Worm (Caenorhabditis elegans) whole organism, young adult: ENCODE results near the gene Y7A5A.24.

Experiments used
- B0019.2 ChIP-seq: fragments of 200-800 bp; sonication (Bioruptor generic); conservative IDR thresholded peaks from 2 replicates; pipeline ENCODE4 v1.3.6; 2022; ENCODE audit warnings: missing genetic modification reagents, missing genetic modification characterization, missing compliant biosample characterization
- B0261.1 ChIP-seq: sonication (generic microtip); optimal IDR thresholded peaks from 2 replicates; lab custom pipeline; 2016; ENCODE audit warnings: mild to moderate bottlenecking, missing genetic modification characterization, moderate library complexity, missing compliant biosample characterization
- B0336.3 ChIP-seq: fragments of 200-800 bp; sonication (Bioruptor generic); IDR thresholded peaks from 2 replicates; pipeline ENCODE4 v1.3.6; 2022; ENCODE audit warnings: missing genetic modification characterization, missing compliant biosample characterization
- C06A6.2 ChIP-seq: fragments of 200-800 bp; sonication (Bioruptor generic); conservative IDR thresholded peaks from 2 replicates; pipeline ENCODE4 v1.3.6; 2022; ENCODE audit warnings: missing genetic modification characterization, missing compliant biosample characterization
- F37B4.10 ChIP-seq: fragments of 200-800 bp; sonication (Bioruptor generic); IDR thresholded peaks from 2 replicates; pipeline ENCODE4 v1.3.6; 2022; ENCODE audit warnings: missing genetic modification characterization, missing compliant biosample characterization
- F39B2.1 ChIP-seq: fragments of 200-800 bp; sonication (Bioruptor generic); IDR thresholded peaks from 2 replicates; pipeline ENCODE4 v1.3.6; 2022; ENCODE audit warnings: missing genetic modification reagents, missing genetic modification characterization, missing compliant biosample characterization
- F52B5.7 ChIP-seq: sonication (generic microtip); optimal IDR thresholded peaks from 2 replicates; lab custom pipeline; 2016; ENCODE audit warnings: mild to moderate bottlenecking, missing genetic modification characterization, missing compliant biosample characterization
- F57C9.4 ChIP-seq: sonication (generic microtip); optimal IDR thresholded peaks from 2 replicates; lab custom pipeline; 2017; ENCODE audit warnings: mild to moderate bottlenecking, missing genetic modification characterization, missing compliant biosample characterization
- Y53F4B.3 ChIP-seq: fragments of 200-800 bp; sonication (Bioruptor generic); IDR thresholded peaks from 2 replicates; pipeline ENCODE4 v1.3.6; 2022; ENCODE audit warnings: missing genetic modification reagents, missing genetic modification characterization, missing compliant biosample characterization
- Y67H2A.10 ChIP-seq: fragments of 200-800 bp; sonication (Bioruptor generic); conservative IDR thresholded peaks from 2 replicates; pipeline ENCODE4 v1.3.6; 2022; ENCODE audit warnings: missing genetic modification reagents, missing genetic modification characterization, missing compliant biosample characterization
- Y95B8A.8 ChIP-seq: fragments of 200-800 bp; sonication (Bioruptor generic); IDR thresholded peaks from 2 replicates; pipeline ENCODE4 v1.3.6; 2022; ENCODE audit warnings: missing genetic modification reagents, missing genetic modification characterization, missing compliant biosample characterization
- ama-1 ChIP-seq, 3 experiments: fragments of 150-350 bp in 1 of 3; sonication (generic microtip) in 2 of 3; optimal IDR thresholded peaks; 2 replicates each; lab custom pipeline; 2014 to 2018; ENCODE audit warnings: missing biosample characterization in 2 of 3, missing genetic modification characterization in 2 of 3, missing genetic modification reagents in 2 of 3
- aptf-3 ChIP-seq: fragments of 200-800 bp; sonication (Bioruptor generic); IDR thresholded peaks from 2 replicates; pipeline ENCODE4 v1.3.6; 2022; ENCODE audit warnings: missing genetic modification characterization, missing compliant biosample characterization
- attf-5 ChIP-seq: fragments of 200-800 bp; sonication (Bioruptor generic); optimal IDR thresholded peaks from 2 replicates; lab custom pipeline; 2018; ENCODE audit warnings: mild to moderate bottlenecking, missing genetic modification characterization, missing compliant biosample characterization
- attf-6 ChIP-seq: fragments of 200-800 bp; sonication (Bioruptor generic); IDR thresholded peaks from 2 replicates; pipeline ENCODE4 v1.3.6; 2022; ENCODE audit warnings: missing genetic modification reagents, missing genetic modification characterization, missing compliant biosample characterization
- cebp-1 ChIP-seq, 2 experiments: fragments of 200-800 bp in 1 of 2; sonication (Bioruptor generic) in 1 of 2; sonication (generic microtip) in 1 of 2; IDR thresholded peaks in 1 of 2; optimal IDR thresholded peaks in 1 of 2; 2 replicates each; pipeline versions ENCODE4 v1.3.6 to Lab custom; 2017 to 2022; ENCODE audit warnings: missing compliant biosample characterization in 2 of 2, missing genetic modification characterization in 2 of 2, mild to moderate bottlenecking in 1 of 2, missing genetic modification reagents in 1 of 2, moderate library complexity in 1 of 2
- ceh-27 ChIP-seq: fragments of 200-800 bp; sonication (Bioruptor generic); optimal IDR thresholded peaks from 2 replicates; lab custom pipeline; 2018; ENCODE audit warnings: mild to moderate bottlenecking, missing genetic modification characterization, moderate library complexity, missing compliant biosample characterization
- ceh-40 ChIP-seq: fragments of 200-800 bp; sonication (Bioruptor generic); IDR thresholded peaks from 2 replicates; pipeline ENCODE4 v1.3.6; 2022; ENCODE audit warnings: missing genetic modification characterization, missing compliant biosample characterization
- ceh-79 ChIP-seq: sonication (generic microtip); optimal IDR thresholded peaks from 2 replicates; lab custom pipeline; 2017; ENCODE audit warnings: mild to moderate bottlenecking, missing genetic modification characterization, missing compliant biosample characterization
- dpl-1 ChIP-seq: fragments of 150-350 bp; optimal IDR thresholded peaks from 2 replicates; lab custom pipeline; 2014; ENCODE audit warnings: missing biosample characterization, missing genetic modification reagents, missing genetic modification characterization
- egl-44 ChIP-seq: fragments of 200-800 bp; sonication (Bioruptor generic); IDR thresholded peaks from 2 replicates; pipeline ENCODE4 v1.3.6; 2022; ENCODE audit warnings: missing genetic modification reagents, missing genetic modification characterization, missing compliant biosample characterization
- egrh-3 ChIP-seq: fragments of 200-800 bp; sonication (Bioruptor generic); IDR thresholded peaks from 2 replicates; pipeline ENCODE4 v1.3.6; 2022; ENCODE audit warnings: missing genetic modification reagents, missing genetic modification characterization, missing compliant biosample characterization
- fkh-3 ChIP-seq: sonication (generic microtip); optimal IDR thresholded peaks from 2 replicates; lab custom pipeline; 2016; ENCODE audit warnings: mild to moderate bottlenecking, missing genetic modification characterization, missing compliant biosample characterization
- hlh-12 ChIP-seq: sonication (generic microtip); optimal IDR thresholded peaks from 2 replicates; lab custom pipeline; 2016; ENCODE audit warnings: missing genetic modification characterization, missing compliant biosample characterization
- hlh-26 ChIP-seq: fragments of 200-800 bp; sonication (Bioruptor generic); conservative IDR thresholded peaks from 2 replicates; pipeline ENCODE4 v1.3.6; 2022; ENCODE audit warnings: missing genetic modification reagents, missing genetic modification characterization, missing compliant biosample characterization
- lin-40 ChIP-seq: sonication (generic microtip); optimal IDR thresholded peaks from 2 replicates; lab custom pipeline; 2016; ENCODE audit warnings: missing genetic modification characterization, mild to moderate bottlenecking, missing compliant biosample characterization, missing genotype, missing genetic modification reagents
- lin-54 ChIP-seq: fragments of 200-800 bp; sonication (Bioruptor generic); optimal IDR thresholded peaks from 2 replicates; lab custom pipeline; 2018; ENCODE audit warnings: mild to moderate bottlenecking, missing genetic modification characterization, missing compliant biosample characterization
- lsl-1 ChIP-seq: fragments of 200-800 bp; sonication (Bioruptor generic); optimal IDR thresholded peaks from 2 replicates; lab custom pipeline; 2018; ENCODE audit warnings: mild to moderate bottlenecking, missing genetic modification characterization, moderate library complexity, missing compliant biosample characterization
- madf-3 ChIP-seq: fragments of 200-800 bp; sonication (Bioruptor generic); IDR thresholded peaks from 2 replicates; pipeline ENCODE4 v1.3.6; 2022; ENCODE audit warnings: missing genetic modification reagents, missing genetic modification characterization, missing compliant biosample characterization
- madf-6 ChIP-seq: fragments of 200-800 bp; sonication (Bioruptor generic); IDR thresholded peaks from 2 replicates; pipeline ENCODE4 v1.3.6; 2022; ENCODE audit warnings: missing genetic modification reagents, missing genetic modification characterization, missing compliant biosample characterization
- mcd-1 ChIP-seq: fragments of 200-800 bp; sonication (Bioruptor generic); IDR thresholded peaks from 2 replicates; pipeline ENCODE4 v1.3.6; 2022; ENCODE audit warnings: missing genetic modification reagents, missing genetic modification characterization, missing compliant biosample characterization
- mel-28 ChIP-seq: sonication (generic microtip); optimal IDR thresholded peaks from 2 replicates; lab custom pipeline; 2016; ENCODE audit warnings: borderline replicate concordance, mild to moderate bottlenecking, missing genetic modification characterization, missing compliant biosample characterization
- mes-4 ChIP-seq: sonication (generic microtip); optimal IDR thresholded peaks from 2 replicates; lab custom pipeline; 2016; ENCODE audit warnings: missing genotype, missing genetic modification characterization, missing compliant biosample characterization
- mxl-1 ChIP-seq: sonication (generic microtip); optimal IDR thresholded peaks from 2 replicates; lab custom pipeline; 2016; ENCODE audit warnings: missing genetic modification characterization, missing compliant biosample characterization
- nfyb-1 ChIP-seq: fragments of 200-800 bp; sonication (Bioruptor generic); IDR thresholded peaks from 2 replicates; pipeline ENCODE4 v1.3.6; 2022; ENCODE audit warnings: missing genetic modification reagents, missing genetic modification characterization, missing compliant biosample characterization
- nhr-179 ChIP-seq: sonication (generic microtip); optimal IDR thresholded peaks from 2 replicates; lab custom pipeline; 2016; ENCODE audit warnings: mild to moderate bottlenecking, missing genetic modification characterization, missing compliant biosample characterization
- nhr-27 ChIP-seq: fragments of 200-800 bp; sonication (Bioruptor generic); optimal IDR thresholded peaks from 2 replicates; lab custom pipeline; 2018; ENCODE audit warnings: mild to moderate bottlenecking, missing genetic modification characterization, moderate library complexity, missing compliant biosample characterization
- nhr-90 ChIP-seq: sonication (generic microtip); optimal IDR thresholded peaks from 2 replicates; lab custom pipeline; 2016; ENCODE audit warnings: missing genotype, mild to moderate bottlenecking, missing genetic modification characterization, missing compliant biosample characterization
- repo-1 ChIP-seq: sonication (generic microtip); optimal IDR thresholded peaks from 2 replicates; lab custom pipeline; 2017; ENCODE audit warnings: mild to moderate bottlenecking, missing genetic modification characterization, missing compliant biosample characterization
- sea-2 ChIP-seq: fragments of 200-800 bp; sonication (Bioruptor generic); IDR thresholded peaks from 2 replicates; pipeline ENCODE4 v1.3.6; 2022; ENCODE audit warnings: missing genetic modification characterization, missing compliant biosample characterization
- snpc-1.1 ChIP-seq: sonication (generic microtip); optimal IDR thresholded peaks from 2 replicates; lab custom pipeline; 2017; ENCODE audit warnings: missing genetic modification characterization, mild to moderate bottlenecking, missing compliant biosample characterization, antibody characterized with exemption, moderate library complexity, missing genotype, missing genetic modification reagents; ENCODE audit not compliant: insufficient read depth
- snpc-1.3 ChIP-seq: sonication (generic microtip); optimal IDR thresholded peaks from 2 replicates; lab custom pipeline; 2017; ENCODE audit warnings: missing genetic modification characterization, mild to moderate bottlenecking, missing compliant biosample characterization, antibody characterized with exemption, moderate library complexity, missing genotype, missing genetic modification reagents; ENCODE audit not compliant: insufficient read depth
- snpc-3.4 ChIP-seq: sonication (generic microtip); optimal IDR thresholded peaks from 2 replicates; lab custom pipeline; 2017; ENCODE audit warnings: missing genetic modification characterization, mild to moderate bottlenecking, missing compliant biosample characterization, antibody characterized with exemption, moderate library complexity, missing genotype, missing genetic modification reagents
- snpc-4 ChIP-seq, 5 experiments: fragments of 150-350 bp in 1 of 5; sonication (generic microtip) in 4 of 5; optimal IDR thresholded peaks; 2 replicates each; lab custom pipeline; 2014 to 2018; ENCODE audit warnings: missing genetic modification characterization in 5 of 5, missing biosample characterization in 3 of 5, antibody characterized with exemption in 2 of 5, mild to moderate bottlenecking in 2 of 5, missing compliant biosample characterization in 2 of 5, missing genotype in 2 of 5, moderate library complexity in 2 of 5, missing genetic modification reagents in 1 of 5
- somi-1 ChIP-seq: fragments of 200-800 bp; sonication (Bioruptor generic); optimal IDR thresholded peaks from 2 replicates; lab custom pipeline; 2018; ENCODE audit warnings: mild to moderate bottlenecking, missing genetic modification characterization, missing compliant biosample characterization
- xnd-1 ChIP-seq: sonication (generic microtip); optimal IDR thresholded peaks from 2 replicates; lab custom pipeline; 2016; ENCODE audit warnings: missing genotype, missing genetic modification reagents, missing genetic modification characterization, missing compliant biosample characterization
- ztf-3 ChIP-seq: fragments of 200-800 bp; sonication (Bioruptor generic); optimal IDR thresholded peaks from 2 replicates; lab custom pipeline; 2018; ENCODE audit warnings: mild to moderate bottlenecking, missing genetic modification characterization, missing compliant biosample characterization
- ztf-6 ChIP-seq: fragments of 200-800 bp; sonication (Bioruptor generic); IDR thresholded peaks from 2 replicates; pipeline ENCODE4 v1.3.6; 2022; ENCODE audit warnings: missing genetic modification reagents, missing genetic modification characterization, missing compliant biosample characterization

The Y7A5A.24 gene

DNA sequence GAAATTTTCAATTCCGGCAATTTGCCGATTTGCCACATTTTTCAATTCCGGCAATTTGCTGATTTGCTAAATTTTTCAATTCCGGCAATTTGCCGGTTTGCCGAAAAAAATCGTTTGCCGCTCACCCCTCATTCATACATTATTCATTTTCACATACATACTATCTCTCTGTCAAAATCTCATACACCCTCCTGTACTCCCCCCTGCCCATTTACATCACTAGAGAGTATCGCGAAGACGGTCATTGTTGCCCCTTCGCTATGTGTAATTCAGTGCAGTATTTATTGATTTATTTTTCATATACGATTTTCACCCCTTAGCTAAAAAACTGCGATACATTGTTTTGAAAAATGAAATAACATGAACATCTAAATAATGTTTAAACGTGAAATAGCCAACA lies 45.5 kb downstream of the Y7A5A.24 start (continued):
- TF ChIP-seq Y53F4B.3 (no peak), B0261.1 (tag; lab: Kevin White, UChicago) (peak; percentile 42), ztf-3 (no peak), mes-4 (tag; lab: Kevin White, UChicago) (no peak), mcd-1 (peak; percentile 41; the same call in 1 of the 2 replicates), lin-54 (GFP tag; lab: Kevin White, UChicago) (peak; percentile 32), F37B4.10 (GFP tag; lab: Robert Waterston, UW) (no peak), snpc-1.3 (tag; lab: Kevin White, UChicago) (no peak), attf-5 (GFP tag; lab: Kevin White, UChicago) (no peak), attf-6 (GFP tag; lab: Robert Waterston, UW) (no peak), ceh-27 (GFP tag; lab: Kevin White, UChicago) (peak; percentile 49), somi-1 (GFP tag; lab: Kevin White, UChicago) (no peak), ceh-40 (GFP tag; lab: Robert Waterston, UW) (no peak), nhr-27 (tag; lab: Kevin White, UChicago) (no peak), ama-1 (optimal IDR thresholded peaks at IDR 0.05; lab: Kevin White, UChicago) (no peak), ama-1 (GFP tag; optimal IDR thresholded peaks at IDR 0.05; lab: Kevin White, UChicago) (no peak), Y67H2A.10 (no peak), nhr-90 (no peak), sea-2 (GFP tag; lab: Robert Waterston, UW) (no peak), mxl-1 (tag; lab: Kevin White, UChicago) (no peak), hlh-26 (GFP tag; lab: Robert Waterston, UW) (no peak), B0336.3 (GFP tag; lab: Robert Waterston, UW) (peak; percentile 40; the same call in 1 of the 2 replicates), nfyb-1 (peak; percentile 64; the same call in 1 of the 2 replicates), egrh-3 (GFP tag; lab: Robert Waterston, UW) (no peak), cebp-1 (GFP tag; IDR thresholded peaks at IDR 0.05; lab: Robert Waterston, UW) (no peak), cebp-1 (tag; optimal IDR thresholded peaks at IDR 0.05; lab: Kevin White, UChicago) (peak; percentile 66), Y95B8A.8 (no peak), F57C9.4 (tag; lab: Kevin White, UChicago) (no peak), lsl-1 (GFP tag; lab: Kevin White, UChicago) (no peak), ztf-6 (no peak), hlh-12 (tag; lab: Kevin White, UChicago) (no peak), nhr-179 (tag; lab: Kevin White, UChicago) (no peak), madf-6 (no peak), lin-40 (tag; lab: Kevin White, UChicago) (peak; percentile 92), repo-1 (tag; lab: Kevin White, UChicago) (no peak), dpl-1 (GFP tag; lab: Kevin White, UChicago) (no peak), snpc-4 (GFP tag; optimal IDR thresholded peaks at IDR 0.05; lab: Kevin White, UChicago) (no peak), snpc-4 (tag; optimal IDR thresholded peaks at IDR 0.05; lab: Kevin White, UChicago) (peak in 2 of 4 experiments; percentile 32 to 64), aptf-3 (GFP tag; lab: Robert Waterston, UW) (no peak), F39B2.1 (GFP tag; lab: Robert Waterston, UW) (no peak), ceh-79 (tag; lab: Kevin White, UChicago) (no peak), F52B5.7 (tag; lab: Kevin White, UChicago) (no peak), snpc-1.1 (tag; lab: Kevin White, UChicago) (no peak), xnd-1 (no peak), mel-28 (tag; lab: Kevin White, UChicago) (no peak), snpc-3.4 (tag; lab: Kevin White, UChicago) (no peak), egl-44 (no peak), C06A6.2 (no peak), fkh-3 (tag; lab: Kevin White, UChicago) (no peak), B0019.2 (GFP tag; lab: Robert Waterston, UW) (no peak), madf-3 (GFP tag; lab: Robert Waterston, UW) (no peak)
